Fruit fly (Drosophila melanogaster) whole organism, larva: ENCODE results near the gene CG9175.

Source experiments
- noc ChIP-seq: fragments of 200-800 bp; sonication (Bioruptor generic); optimal IDR thresholded peaks from 3 replicates; lab custom pipeline; 2019; ENCODE audit warnings: missing biosample characterization, mild to moderate bottlenecking, missing genetic modification characterization, moderate library complexity

Gene CG9175

DNA sequence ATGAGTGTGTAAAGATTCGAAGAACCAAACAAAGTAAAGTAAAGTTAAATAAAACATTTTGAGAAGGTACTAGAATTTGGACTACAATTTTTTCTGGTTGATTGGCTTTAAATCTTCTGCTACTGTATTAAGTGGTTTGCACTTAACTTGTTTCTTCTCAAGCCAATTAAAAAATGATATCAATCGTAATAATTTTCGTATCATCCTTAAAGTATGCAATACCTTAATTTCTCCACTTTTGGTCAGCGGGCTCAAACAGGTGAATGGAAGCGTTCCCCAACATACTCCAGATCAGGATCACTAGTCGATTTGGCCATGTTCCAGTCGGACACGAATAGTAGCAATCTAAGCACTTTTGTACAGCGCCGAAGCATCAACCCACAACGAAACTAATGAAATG, 24.9 kb downstream of the CG9175 start:
- no peak for TF ChIP-seq noc (tag; lab: Kevin White, UChicago)

DNA sequence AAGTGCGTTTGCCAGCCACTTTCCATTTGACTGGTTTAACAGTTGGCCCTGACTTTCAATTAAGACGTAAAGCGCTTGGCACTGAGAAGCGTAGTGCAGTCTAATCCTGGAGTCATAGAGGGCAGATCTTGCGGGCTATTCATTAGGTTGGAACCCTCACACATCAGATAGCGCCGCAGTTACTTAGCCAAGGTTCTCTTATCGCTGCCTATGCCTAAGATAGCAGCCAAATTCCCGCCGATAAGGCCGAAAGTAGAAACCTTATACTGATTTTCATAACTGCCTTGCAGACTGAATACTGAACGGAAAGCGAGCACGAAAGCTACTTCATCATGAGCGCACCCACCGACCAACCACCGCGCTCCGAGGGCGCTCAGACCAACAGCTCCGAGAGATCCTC, 26.6 kb downstream of the CG9175 start:
- TF ChIP-seq noc (tag; lab: Kevin White, UChicago): no peak

- TF ChIP-seq noc (tag; lab: Kevin White, UChicago): no peak
These were observed 28.0 kb downstream of the CG9175 start, which contains the start of the genes CG9154 and Kr-h2 for dm6 chr2L:6070656-6071231. Gene CG9154 (minus strand): TSS chr2L:6070686. Gene Kr-h2 (plus strand): TSS chr2L:6070990.

DNA sequence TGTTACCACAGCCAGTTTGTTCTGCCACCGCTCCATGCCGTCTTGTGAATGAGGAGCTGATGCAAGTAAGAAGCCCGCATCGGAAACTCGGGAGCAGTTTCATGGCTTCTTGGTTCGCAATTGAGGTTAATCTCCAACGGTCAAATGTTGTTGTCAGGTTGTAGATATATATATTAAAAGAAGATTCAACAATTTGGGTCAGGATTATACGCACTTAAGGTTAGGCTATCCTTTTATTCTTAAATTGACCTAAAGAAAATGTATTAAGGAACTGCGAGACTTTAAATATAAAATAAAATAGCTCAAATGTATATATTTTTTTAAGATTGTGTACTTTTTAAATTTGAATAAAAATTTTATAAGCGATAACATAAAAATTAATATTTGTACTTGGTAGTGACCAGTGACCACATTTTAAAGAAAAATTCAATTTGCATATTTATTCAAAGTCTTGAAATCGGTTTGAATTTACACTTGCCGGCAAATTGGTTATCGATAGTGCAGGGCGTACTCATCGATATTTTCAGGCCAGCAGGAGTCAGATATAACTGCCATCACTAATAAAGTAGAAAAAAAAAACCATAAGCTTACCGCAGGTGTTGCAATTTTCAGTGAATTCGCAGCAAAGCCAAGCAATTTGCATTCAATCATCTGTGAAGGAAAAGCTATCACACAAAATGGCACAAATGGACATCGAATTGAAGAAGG, 30.1 kb downstream of the CG9175 start, which contains the start of the genes CG9150 and Pfdn1:
CG9150 (minus strand) TSS at position 51 of the 708 bp plus-strand sequence.
Pfdn1 (plus strand) TSS at position 536 of the 708 bp plus-strand sequence.
- no peak for TF ChIP-seq noc (tag; lab: Kevin White, UChicago)

- peak; percentile 99 for TF ChIP-seq noc (tag; lab: Kevin White, UChicago)
These were observed 32.9 kb downstream of the CG9175 start, which contains the start of the genes Fbw5 and CG9147 for dm6 chr2L:6065823-6066222. Gene Fbw5 (minus strand): TSS chr2L:6065953. Gene CG9147 (plus strand): TSS chr2L:6065997.

DNA sequence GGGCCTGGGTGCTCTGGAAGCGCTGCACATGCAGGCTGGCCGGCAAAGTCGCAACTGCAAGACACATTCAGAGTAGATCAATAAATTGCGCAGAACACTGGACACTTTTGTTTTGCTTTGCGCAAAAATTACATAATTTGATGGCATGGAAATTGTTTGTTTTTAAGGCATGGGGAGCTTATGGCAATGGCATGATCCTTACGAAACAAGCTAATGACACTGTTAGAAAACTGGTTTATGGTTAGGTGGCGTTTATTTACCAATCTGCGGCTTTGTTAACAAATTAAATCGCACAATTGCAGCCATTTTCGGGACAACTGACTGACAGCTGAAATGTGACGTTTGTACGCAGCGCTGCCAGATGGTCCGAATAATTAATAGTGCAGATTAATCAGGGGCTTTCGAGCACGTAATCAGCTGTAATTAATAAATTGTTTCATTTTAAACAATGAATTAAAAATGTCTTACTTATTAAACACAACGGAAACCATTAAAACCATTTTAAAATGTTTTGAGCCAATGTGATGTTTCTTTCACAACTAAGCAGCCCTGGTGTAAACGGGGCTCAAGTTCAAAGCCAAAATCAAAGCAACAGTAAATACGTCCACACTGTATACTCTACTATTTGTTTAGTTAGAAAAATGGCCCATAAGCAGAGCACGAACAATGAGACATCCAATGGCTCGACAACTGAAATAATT, 36.2 kb downstream of the CG9175 start, which contains the start of the genes ND-51 and CG13994:
ND-51 (minus strand) TSS at position 376 of the 701 bp plus-strand sequence.
CG13994 (plus strand) TSS at position 608 of the 701 bp plus-strand sequence.
- TF ChIP-seq noc (tag; lab: Kevin White, UChicago): no peak

DNA sequence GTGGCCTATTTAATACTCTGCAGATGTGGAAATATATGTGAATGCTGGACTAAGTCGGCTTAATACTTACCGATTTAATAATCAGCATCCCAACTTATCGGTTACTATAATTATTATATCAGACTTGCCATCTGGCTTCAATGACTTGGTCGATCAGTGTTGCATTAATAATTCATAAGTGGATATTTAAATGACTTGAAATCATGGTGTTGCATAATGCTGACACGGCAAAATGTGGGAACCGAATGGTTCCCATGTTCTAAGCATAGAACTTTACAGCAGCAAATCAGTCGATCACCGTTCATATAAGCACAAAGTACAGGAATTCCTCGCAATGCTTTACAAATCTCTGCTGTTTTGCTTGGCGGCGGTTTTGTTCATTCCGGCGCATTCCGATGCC, 38.6 kb downstream of the CG9175 start, which contains the start of gene CG34180:
CG34180 (plus strand) TSS at position 301 of the 400 bp plus-strand sequence.
- no peak for TF ChIP-seq noc (tag; lab: Kevin White, UChicago)

DNA sequence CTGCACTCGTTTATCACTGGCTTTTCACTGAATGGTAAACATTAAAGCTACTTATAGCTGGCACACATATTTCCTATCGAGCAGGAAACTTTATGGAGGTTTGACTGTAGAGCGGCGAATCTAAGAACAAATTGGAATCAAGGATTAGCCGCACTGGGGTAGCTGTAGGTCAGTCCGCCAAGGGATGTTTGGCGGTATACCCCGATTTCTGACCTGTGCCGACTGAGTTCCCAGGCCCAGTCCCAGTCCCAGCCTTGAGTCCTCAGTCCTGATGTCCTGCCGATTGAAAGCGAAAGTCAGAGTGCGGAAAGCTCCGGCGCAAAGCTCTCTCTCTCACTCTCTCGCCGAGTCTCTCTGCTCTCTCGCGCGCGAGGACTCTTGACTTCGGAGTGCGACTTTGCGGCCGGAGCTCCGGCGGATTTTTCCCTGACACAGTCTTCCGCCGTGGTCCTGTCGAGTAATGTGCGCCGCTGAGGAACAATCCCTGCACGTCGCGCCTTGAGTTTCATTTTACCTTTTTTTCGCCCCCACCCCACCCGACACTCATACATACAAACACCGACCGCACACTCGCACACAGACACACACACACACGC, 44.8 kb downstream of the CG9175 start, which contains the start of gene CG13995:
CG13995 (plus strand) TSS at position 429 of the 596 bp plus-strand sequence.
- TF ChIP-seq noc (tag; lab: Kevin White, UChicago): no peak

DNA sequence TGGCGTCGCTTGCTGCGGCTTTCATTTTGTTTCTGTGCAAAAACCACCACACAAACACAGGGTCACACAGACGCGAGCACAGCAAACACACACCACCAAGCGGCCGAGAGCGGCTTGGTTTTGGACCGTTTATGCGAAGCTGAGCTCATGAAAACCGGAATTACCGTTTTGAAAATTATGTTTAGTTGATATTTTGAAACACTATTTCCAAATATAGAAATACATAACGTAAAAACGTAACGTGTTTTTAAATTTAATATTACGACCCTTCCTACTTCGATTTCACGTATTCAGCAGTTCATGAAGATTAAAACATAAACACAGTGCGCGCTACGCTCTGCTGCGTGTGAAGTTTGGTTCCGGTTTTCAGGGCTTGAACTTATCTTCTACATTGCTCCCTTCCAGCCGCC, 47.5 kb downstream of the CG9175 start:
- TF ChIP-seq noc (tag; lab: Kevin White, UChicago): peak; percentile 95

dm6 chr2L:6050575-6050974, 48.2 kb downstream of the CG9175 start, which contains the start of gene CG9135:
Gene CG9135 (plus strand): TSS chr2L:6050800.
- no peak for TF ChIP-seq noc (tag; lab: Kevin White, UChicago)

DNA sequence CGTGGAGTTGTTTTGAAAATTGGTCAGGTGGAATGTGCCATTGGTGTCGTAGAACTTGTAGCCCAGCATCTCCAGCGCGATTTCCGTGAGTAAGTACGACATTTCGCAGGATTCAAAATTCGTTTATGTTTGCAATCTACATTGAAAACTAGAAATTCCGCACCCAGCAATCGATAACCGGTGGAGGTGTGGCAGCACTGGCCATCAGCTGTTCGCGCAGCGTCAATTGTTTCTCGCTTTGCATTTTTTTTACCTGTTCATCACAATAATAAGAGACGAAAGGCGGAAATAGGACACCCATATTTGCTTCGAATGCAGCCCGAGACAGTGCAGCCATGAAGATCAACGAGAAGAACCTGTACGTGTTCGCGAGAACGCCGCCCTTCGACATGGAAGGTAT, 50.2 kb downstream of the CG9175 start, which contains the start of the genes CG34179 and slmo:
CG34179 (minus strand) TSS at position 165 of the 400 bp plus-strand sequence.
slmo (minus strand) TSS at position 165 of the 400 bp plus-strand sequence.
- no peak for TF ChIP-seq noc (tag; lab: Kevin White, UChicago)

dm6 chr2L:6047528-6048160, 51.1 kb downstream of the CG9175 start, which contains the start of gene IPIP:
Gene IPIP (plus strand): TSS chr2L:6048002.
- no peak for TF ChIP-seq noc (tag; lab: Kevin White, UChicago)

dm6 chr2L:6046865-6047264, 51.9 kb downstream of the CG9175 start:
- TF ChIP-seq noc (tag; lab: Kevin White, UChicago): no peak
